Fruit fly (Drosophila melanogaster) whole organism, embryonic: ENCODE results near the gene CG14229.

Experiments
- Adf1 ChIP-seq: fragments of 200-800 bp; sonication (Bioruptor generic); IDR thresholded peaks from 2 replicates; pipeline ENCODE4 v1.3.6; 2022; ENCODE audit warnings: missing biosample characterization, missing genetic modification characterization
- CG11398 ChIP-seq: fragments of 200-800 bp; sonication (Bioruptor generic); optimal IDR thresholded peaks from 2 replicates; lab custom pipeline; 2016; ENCODE audit warnings: missing biosample characterization, missing genetic modification characterization
- CG11504 ChIP-seq: fragments of 200-800 bp; sonication (Bioruptor generic); optimal IDR thresholded peaks from 3 replicates; lab custom pipeline; 2019; ENCODE audit warnings: missing biosample characterization, mild to moderate bottlenecking, missing genetic modification characterization, moderate library complexity
- CG12219 ChIP-seq: fragments of 200-800 bp; sonication (Bioruptor generic); optimal IDR thresholded peaks from 3 replicates; lab custom pipeline; 2018; ENCODE audit warnings: missing biosample characterization, mild to moderate bottlenecking, missing genetic modification characterization
- CG13287 ChIP-seq: fragments of 200-800 bp; sonication (Bioruptor generic); IDR thresholded peaks from 2 replicates; pipeline ENCODE4 v1.3.6; 2022; ENCODE audit warnings: missing biosample characterization, missing genetic modification characterization; ENCODE audit not compliant: partially characterized antibody
- CG14050 ChIP-seq: fragments of 200-800 bp; sonication (Bioruptor generic); IDR thresholded peaks from 3 replicates; pipeline ENCODE4 v1.3.6; 2022; ENCODE audit warnings: missing biosample characterization, missing genetic modification characterization
- CG16815 ChIP-seq: fragments of 200-800 bp; sonication (Bioruptor generic); optimal IDR thresholded peaks from 3 replicates; lab custom pipeline; 2017; ENCODE audit warnings: missing biosample characterization, mild to moderate bottlenecking, missing genetic modification characterization
- CG16863 ChIP-seq: fragments of 200-800 bp; sonication (Bioruptor generic); optimal IDR thresholded peaks from 3 replicates; lab custom pipeline; 2016; ENCODE audit warnings: missing biosample characterization, missing genetic modification characterization
- CG17359 ChIP-seq: fragments of 200-800 bp; sonication (Bioruptor generic); optimal IDR thresholded peaks from 3 replicates; lab custom pipeline; 2018; ENCODE audit warnings: missing biosample characterization, mild to moderate bottlenecking, missing genetic modification characterization, moderate library complexity
- CG2120 ChIP-seq: fragments of 200-800 bp; sonication (Bioruptor generic); optimal IDR thresholded peaks from 3 replicates; lab custom pipeline; 2016; ENCODE audit warnings: missing biosample characterization, missing genetic modification characterization
- CG32767 ChIP-seq: fragments of 200-800 bp; sonication (Bioruptor generic); IDR thresholded peaks from 2 replicates; pipeline ENCODE4 v1.3.6; 2022; ENCODE audit warnings: missing biosample characterization, missing genetic modification characterization
- CG32772 ChIP-seq: fragments of 200-800 bp; sonication (Bioruptor generic); IDR thresholded peaks from 2 replicates; pipeline ENCODE4 v1.3.6; 2022; ENCODE audit warnings: missing biosample characterization, missing genetic modification characterization
- CG5180 ChIP-seq: fragments of 200-800 bp; sonication (Bioruptor generic); optimal IDR thresholded peaks from 3 replicates; lab custom pipeline; 2017; ENCODE audit warnings: missing biosample characterization, missing genetic modification characterization, mild to moderate bottlenecking, moderate library complexity, missing genetic modification reagents
- CG6683 ChIP-seq: fragments of 200-800 bp; sonication (Bioruptor generic); optimal IDR thresholded peaks from 2 replicates; lab custom pipeline; 2017; ENCODE audit warnings: missing biosample characterization, mild to moderate bottlenecking, missing genetic modification characterization, missing genetic modification reagents
- CG6689 ChIP-seq: fragments of 200-800 bp; sonication (Bioruptor generic); IDR thresholded peaks from 2 replicates; pipeline ENCODE4 v1.3.6; 2022; ENCODE audit warnings: missing biosample characterization, missing genetic modification characterization
- CG6765 ChIP-seq: fragments of 200-800 bp; sonication (Bioruptor generic); optimal IDR thresholded peaks from 3 replicates; lab custom pipeline; 2017; ENCODE audit warnings: missing biosample characterization, mild to moderate bottlenecking, missing genetic modification characterization
- CTCF ChIP-seq: fragments of 200-800 bp; sonication (Bioruptor generic); optimal IDR thresholded peaks from 2 replicates; lab custom pipeline; 2017; ENCODE audit warnings: missing biosample characterization, mild to moderate bottlenecking, missing genetic modification characterization, moderate library complexity
- Dip2 ChIP-seq: fragments of 200-800 bp; sonication (Bioruptor generic); IDR thresholded peaks from 2 replicates; pipeline ENCODE4 v1.3.6; 2022; ENCODE audit warnings: missing biosample characterization, missing genetic modification characterization
- Drgx ChIP-seq: fragments of 200-800 bp; sonication (Bioruptor generic); IDR thresholded peaks from 2 replicates; pipeline ENCODE4 v1.3.6; 2022; ENCODE audit warnings: missing biosample characterization, missing genetic modification characterization
- Hand ChIP-seq: fragments of 200-800 bp; sonication (Bioruptor generic); optimal IDR thresholded peaks from 2 replicates; lab custom pipeline; 2017; ENCODE audit warnings: mild to moderate bottlenecking, missing biosample characterization, missing genetic modification reagents, missing genetic modification characterization
- Hmx ChIP-seq: fragments of 200-800 bp; sonication (Bioruptor generic); optimal IDR thresholded peaks from 2 replicates; lab custom pipeline; 2016; ENCODE audit warnings: missing biosample characterization, missing genetic modification characterization
- Hr78 ChIP-seq, 2 experiments: fragments of 200-800 bp in 1 of 2; fragments of >200 bp in 1 of 2; sonication (Bioruptor generic) in 1 of 2; optimal IDR thresholded peaks; 2 replicates each; lab custom pipeline; 2017 to 2019; ENCODE audit warnings: missing biosample characterization in 2 of 2, missing genetic modification characterization in 2 of 2, mild to moderate bottlenecking in 1 of 2, moderate library complexity in 1 of 2
- MTF-1 ChIP-seq: fragments of 200-800 bp; sonication (Bioruptor generic); optimal IDR thresholded peaks from 2 replicates; lab custom pipeline; 2018; ENCODE audit warnings: missing biosample characterization, mild to moderate bottlenecking, missing genetic modification characterization, borderline replicate concordance
- Max ChIP-seq: fragments of 200-800 bp; sonication (Bioruptor generic); optimal IDR thresholded peaks from 2 replicates; lab custom pipeline; 2016; ENCODE audit warnings: missing biosample characterization, mild to moderate bottlenecking, missing genetic modification characterization
- NC2β ChIP-seq: fragments of 200-800 bp; sonication (Bioruptor generic); optimal IDR thresholded peaks from 2 replicates; lab custom pipeline; 2016; ENCODE audit warnings: missing biosample characterization, missing genetic modification characterization
- Sox100B ChIP-seq: fragments of 200-800 bp; sonication (Bioruptor generic); optimal IDR thresholded peaks from 3 replicates; lab custom pipeline; 2018; ENCODE audit warnings: missing biosample characterization, mild to moderate bottlenecking, missing genetic modification characterization
- Sox102F ChIP-seq: fragments of 200-800 bp; sonication (Bioruptor generic); optimal IDR thresholded peaks from 2 replicates; lab custom pipeline; 2018; ENCODE audit warnings: missing biosample characterization, mild to moderate bottlenecking, missing genetic modification characterization, moderate library complexity
- Sry-δ ChIP-seq: fragments of 200-800 bp; sonication (Bioruptor generic); optimal IDR thresholded peaks from 2 replicates; lab custom pipeline; 2016; ENCODE audit warnings: missing biosample characterization, missing genetic modification characterization
- Ssrp ChIP-seq: fragments of 200-800 bp; sonication (Bioruptor generic); optimal IDR thresholded peaks from 2 replicates; lab custom pipeline; 2018; ENCODE audit warnings: missing biosample characterization, mild to moderate bottlenecking, missing genetic modification characterization, moderate library complexity
- Vsx1 ChIP-seq: fragments of 200-800 bp; sonication (Bioruptor generic); optimal IDR thresholded peaks from 2 replicates; lab custom pipeline; 2017; ENCODE audit warnings: missing biosample characterization, mild to moderate bottlenecking, missing genetic modification characterization, missing genetic modification reagents
- ap ChIP-seq: fragments of 200-800 bp; sonication (Bioruptor generic); IDR thresholded peaks from 2 replicates; pipeline ENCODE4 v1.3.6; 2022; ENCODE audit warnings: missing biosample characterization, missing genetic modification characterization
- bcd ChIP-seq: fragments of 200-800 bp; sonication (Bioruptor generic); optimal IDR thresholded peaks from 2 replicates; lab custom pipeline; 2017; ENCODE audit warnings: missing biosample characterization, mild to moderate bottlenecking, missing genetic modification characterization
- chm ChIP-seq: fragments of 200-800 bp; sonication (Bioruptor generic); IDR thresholded peaks from 2 replicates; pipeline ENCODE4 v1.3.6; 2022; ENCODE audit warnings: missing biosample characterization, missing genetic modification characterization
- eyg ChIP-seq: fragments of 200-800 bp; sonication (Bioruptor generic); optimal IDR thresholded peaks from 3 replicates; lab custom pipeline; 2016; ENCODE audit warnings: missing biosample characterization, missing genetic modification characterization
- fu2 ChIP-seq: fragments of 200-800 bp; sonication (Bioruptor generic); optimal IDR thresholded peaks from 2 replicates; lab custom pipeline; 2016; ENCODE audit warnings: missing biosample characterization, missing genetic modification characterization
- kah ChIP-seq: fragments of 200-800 bp; sonication (Bioruptor generic); optimal IDR thresholded peaks from 2 replicates; lab custom pipeline; 2018; ENCODE audit warnings: missing biosample characterization, mild to moderate bottlenecking, missing genetic modification characterization
- pan ChIP-seq, 4 experiments: fragments of >200 bp in 3 of 4; fragments of 200-800 bp in 1 of 4; sonication (Bioruptor generic) in 1 of 4; optimal IDR thresholded peaks in 3 of 4; IDR thresholded peaks in 1 of 4; 2 replicates each; pipeline versions ENCODE4 v1.3.6 to Lab custom; 2017 to 2022; ENCODE audit warnings: missing biosample characterization in 2 of 4, missing genetic modification characterization in 2 of 4, mixed read lengths in 1 of 4
- pfk ChIP-seq: fragments of 200-800 bp; sonication (Bioruptor generic); optimal IDR thresholded peaks from 2 replicates; lab custom pipeline; 2018; ENCODE audit warnings: missing biosample characterization, mild to moderate bottlenecking, missing genetic modification characterization, moderate library complexity
- prd ChIP-seq, 3 experiments: fragments of >200 bp in 2 of 3; fragments of 200-800 bp in 1 of 3; sonication (Bioruptor generic) in 1 of 3; optimal IDR thresholded peaks in 2 of 3; IDR thresholded peaks in 1 of 3; 2 replicates in 2 of 3; 3 replicates in 1 of 3; pipeline versions ENCODE4 v1.3.6 to Lab custom; 2017 to 2022; ENCODE audit warnings: missing biosample characterization in 1 of 3, missing genetic modification characterization in 1 of 3
- repo ChIP-seq: fragments of 200-800 bp; sonication (Bioruptor generic); optimal IDR thresholded peaks from 2 replicates; lab custom pipeline; 2016; ENCODE audit warnings: missing biosample characterization, missing genetic modification characterization
- ro ChIP-seq: fragments of 200-800 bp; sonication (Bioruptor generic); IDR thresholded peaks from 2 replicates; pipeline ENCODE4 v1.3.6; 2022; ENCODE audit warnings: missing biosample characterization, missing genetic modification characterization
- schlank ChIP-seq: fragments of 200-800 bp; sonication (Bioruptor generic); optimal IDR thresholded peaks from 2 replicates; lab custom pipeline; 2018; ENCODE audit warnings: missing biosample characterization, mild to moderate bottlenecking, missing genetic modification characterization
- sd ChIP-seq: fragments of 200-800 bp; sonication (Bioruptor generic); optimal IDR thresholded peaks from 3 replicates; lab custom pipeline; 2018; ENCODE audit warnings: missing biosample characterization, mild to moderate bottlenecking, missing genetic modification characterization, moderate library complexity
- sens-2 ChIP-seq: fragments of 200-800 bp; sonication (Bioruptor generic); IDR thresholded peaks from 2 replicates; pipeline ENCODE4 v1.3.6; 2022; ENCODE audit warnings: missing biosample characterization, missing genetic modification characterization
- sisA ChIP-seq: fragments of 200-800 bp; sonication (Bioruptor generic); IDR thresholded peaks from 2 replicates; pipeline ENCODE4 v1.3.6; 2022; ENCODE audit warnings: missing biosample characterization, missing genetic modification characterization
- toy ChIP-seq: fragments of 200-800 bp; sonication (Bioruptor generic); IDR thresholded peaks from 2 replicates; pipeline ENCODE4 v1.3.6; 2022; ENCODE audit warnings: missing biosample characterization, missing genetic modification characterization
- trh ChIP-seq: fragments of 200-800 bp; sonication (Bioruptor generic); optimal IDR thresholded peaks from 2 replicates; lab custom pipeline; 2016; ENCODE audit warnings: missing biosample characterization, missing genetic modification characterization
- wek ChIP-seq: fragments of 200-800 bp; sonication (Bioruptor generic); optimal IDR thresholded peaks from 3 replicates; lab custom pipeline; 2018; ENCODE audit warnings: missing biosample characterization, mild to moderate bottlenecking, missing genetic modification characterization, moderate library complexity

CG14229 gene

dm6 chrX:19692951-19693698, 1.9 kb downstream of the CG14229 start, which contains the start of gene Mer (continued):
- TF ChIP-seq pan (optimal IDR thresholded peaks at IDR 0.05; lab: Kevin White, UChicago) (no peak), pan (GFP tag; optimal IDR thresholded peaks at IDR 0.05 in 1 of 2, IDR thresholded peaks at IDR 0.05 in 1 of 2) (peak in 1 of 2 experiments; percentile 87), CG17359 (tag; lab: Kevin White, UChicago) (peak; percentile 80), pfk (GFP tag; lab: Kevin White, UChicago) (peak; percentile 3), CG16863 (peak; percentile 85), ap (GFP tag; lab: Robert Waterston, UW) (peak; percentile 35; the same call in 1 of the 2 replicates), CG6689 (peak; percentile 74), CG6683 (GFP tag; lab: Kevin White, UChicago) (peak; percentile 58), Sry-δ (peak; percentile 55), Max (GFP tag; lab: Kevin White, UChicago) (peak; percentile 69), sd (tag; lab: Kevin White, UChicago) (no peak), bcd (GFP tag; lab: Kevin White, UChicago) (peak; percentile 85), Dip2 (no peak; the same call in 1 of the 2 replicates), CTCF (GFP tag; lab: Kevin White, UChicago) (peak; percentile 12), CG11504 (tag; lab: Kevin White, UChicago) (peak; percentile 85), schlank (peak; percentile 75), CG6765 (GFP tag; lab: Kevin White, UChicago) (peak; percentile 78), NC2β (GFP tag; lab: Kevin White, UChicago) (peak; percentile 79), Sox100B (GFP tag; lab: Kevin White, UChicago) (no peak), sens-2 (GFP tag; lab: Robert Waterston, UW) (0 out of 2 replicates have a peak, but pooled peaks have one; percentile 58), chm (peak; percentile 84), CG13287 (GFP tag; lab: Robert Waterston, UW) (peak; percentile 53; the same call in 1 of the 2 replicates), Ssrp (tag; lab: Kevin White, UChicago) (peak; percentile 69), CG12219 (GFP tag; lab: Kevin White, UChicago) (peak; percentile 86), CG5180 (GFP tag; lab: Kevin White, UChicago) (peak; percentile 63), fu2 (GFP tag; lab: Kevin White, UChicago) (peak; percentile 78), Sox102F (GFP tag; lab: Kevin White, UChicago) (no peak), repo (GFP tag; lab: Kevin White, UChicago) (peak; percentile 76), Vsx1 (GFP tag; lab: Kevin White, UChicago) (no peak), trh (GFP tag; lab: Kevin White, UChicago) (peak; percentile 37), CG32772 (peak; percentile 68), kah (GFP tag; lab: Kevin White, UChicago) (peak; percentile 62), ro (GFP tag; lab: Robert Waterston, UW) (no peak), Hmx (GFP tag; lab: Kevin White, UChicago) (peak; percentile 49), Drgx (GFP tag; lab: Robert Waterston, UW) (peak; percentile 92), wek (GFP tag; lab: Kevin White, UChicago) (peak; percentile 95), MTF-1 (GFP tag; lab: Kevin White, UChicago) (peak; percentile 71), sisA (GFP tag; lab: Robert Waterston, UW) (peak; percentile 76), CG14050 (GFP tag; lab: Robert Waterston, UW) (peak; percentile 80), CG11398 (GFP tag; lab: Kevin White, UChicago) (peak; percentile 73), eyg (GFP tag; lab: Kevin White, UChicago) (peak; percentile 77), Hand (peak; percentile 80), toy (no peak), prd (optimal IDR thresholded peaks at IDR 0.05; lab: Kevin White, UChicago) (no peak), prd (GFP tag; IDR thresholded peaks at IDR 0.05; lab: Robert Waterston, UW) (peak; percentile 86), Hr78 (GFP tag; optimal IDR thresholded peaks at IDR 0.05; lab: Kevin White, UChicago) (no peak), CG2120 (peak; percentile 89), CG32767 (peak; percentile 90), CG16815 (peak; percentile 66), Adf1 (GFP tag; lab: Robert Waterston, UW) (peak; percentile 45)
